Worm (Caenorhabditis elegans): Measurements from ENCODE around the gene C49G7.13.

DNA sequence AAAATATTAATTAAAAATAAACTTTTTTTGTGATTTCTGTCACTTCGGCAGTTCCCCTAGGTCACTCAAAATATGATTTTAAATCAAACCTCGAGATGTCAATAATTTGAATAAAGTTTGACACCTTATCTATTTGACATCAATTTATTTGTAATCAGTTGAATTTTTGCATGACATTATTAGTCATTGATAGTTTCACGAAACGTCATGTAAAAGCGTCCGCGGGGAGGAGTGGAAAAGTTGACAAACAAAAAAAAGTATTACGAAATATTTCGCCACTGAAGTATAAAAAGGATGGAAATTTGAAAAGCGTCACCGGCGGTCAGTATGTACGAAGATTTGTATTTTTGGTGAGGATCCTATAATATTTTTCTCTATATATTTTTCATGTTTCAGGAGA, 11.1 kb upstream of the C49G7.13 start, which contains the start of gene K09D9.1:
- TF ChIP-seq snpc-4 (tag; optimal IDR thresholded peaks at IDR 0.05) (no peak), nhr-11 (tag; optimal IDR thresholded peaks at IDR 0.05) (no peak), unc-39 (tag; optimal IDR thresholded peaks at IDR 0.05) (no peak), ztf-4 (tag; optimal IDR thresholded peaks at IDR 0.05) (no peak)
